Fruit fly (Drosophila melanogaster) Kc167 (cell line): ENCODE data around the gene Acp29AB.

ENCODE experiments used
- Myc ChIP-seq: fragments of >200 bp; optimal IDR thresholded peaks from 2 replicates; lab custom pipeline; 2017; ENCODE audit warnings: missing external identifiers
- h ChIP-seq: fragments of >200 bp; optimal IDR thresholded peaks from 3 replicates; lab custom pipeline; 2018; ENCODE audit warnings: missing external identifiers
- insv ChIP-seq: fragments of >200 bp; optimal IDR thresholded peaks from 3 replicates; lab custom pipeline; 2018; ENCODE audit warnings: missing external identifiers
- psq ChIP-seq: fragments of >200 bp; optimal IDR thresholded peaks from 2 replicates; lab custom pipeline; 2017; ENCODE audit warnings: missing external identifiers

- TF ChIP-seq psq, result no peak
- TF ChIP-seq h (lab: Kevin White, UChicago), result no peak
- TF ChIP-seq insv (lab: Kevin White, UChicago), result no peak
- no peak for TF ChIP-seq Myc (lab: Kevin White, UChicago)
Observed at dm6 chr2L:8370364-8371326, 22.4 kb downstream of the Acp29AB start, which contains the start of gene CG17292.
